Fruit fly (Drosophila melanogaster) whole organism, embryonic: ENCODE data around the gene SLC5A11.
A peak's percentile ranks its signal among the peaks of the same experiment; 100 is the strongest.

Experiments used
- CG12236 ChIP-seq: fragments of 200-800 bp; sonication (Bioruptor generic); optimal IDR thresholded peaks from 2 replicates; lab custom pipeline; 2016; ENCODE audit warnings: missing biosample characterization, missing genetic modification characterization
- CG1603 ChIP-seq: fragments of 200-800 bp; sonication (Bioruptor generic); optimal IDR thresholded peaks from 2 replicates; lab custom pipeline; 2019; ENCODE audit warnings: missing biosample characterization, mild to moderate bottlenecking, missing genetic modification characterization, moderate library complexity
- CG31441 ChIP-seq: fragments of 200-800 bp; sonication (Bioruptor generic); IDR thresholded peaks from 2 replicates; pipeline ENCODE4 v1.3.6; 2022; ENCODE audit warnings: missing biosample characterization, missing genetic modification characterization
- CG4328 ChIP-seq: fragments of 200-800 bp; sonication (Bioruptor generic); optimal IDR thresholded peaks from 3 replicates; lab custom pipeline; 2017; ENCODE audit warnings: missing biosample characterization, missing genetic modification reagents, missing genetic modification characterization
- CG6254 ChIP-seq: fragments of 200-800 bp; sonication (Bioruptor generic); optimal IDR thresholded peaks from 3 replicates; lab custom pipeline; 2017; ENCODE audit warnings: mild to moderate bottlenecking, missing biosample characterization, missing genetic modification reagents, missing genetic modification characterization
- Nf-YC ChIP-seq: fragments of 200-800 bp; optimal IDR thresholded peaks from 3 replicates; lab custom pipeline; 2019; ENCODE audit warnings: missing biosample characterization, mild to moderate bottlenecking, missing genetic modification characterization, moderate library complexity
- Opbp ChIP-seq: fragments of 200-800 bp; sonication (Bioruptor generic); IDR thresholded peaks from 3 replicates; pipeline ENCODE4 v1.3.6; 2022; ENCODE audit warnings: missing biosample characterization, missing genetic modification characterization; ENCODE audit not compliant: partially characterized antibody
- Xbp1 ChIP-seq: fragments of 200-800 bp; sonication (Bioruptor generic); optimal IDR thresholded peaks from 3 replicates; lab custom pipeline; 2016; ENCODE audit warnings: missing biosample characterization, mild to moderate bottlenecking, missing genetic modification characterization
- fd64A ChIP-seq: fragments of 200-800 bp; sonication (Bioruptor generic); optimal IDR thresholded peaks from 3 replicates; lab custom pipeline; 2018; ENCODE audit warnings: missing biosample characterization, mild to moderate bottlenecking, missing genetic modification characterization
- lbe ChIP-seq: fragments of 200-800 bp; sonication (Bioruptor generic); optimal IDR thresholded peaks from 2 replicates; lab custom pipeline; 2016; ENCODE audit warnings: missing biosample characterization, mild to moderate bottlenecking, missing genetic modification characterization
- nau ChIP-seq: fragments of 200-800 bp; sonication (Bioruptor generic); optimal IDR thresholded peaks from 3 replicates; lab custom pipeline; 2017; ENCODE audit warnings: missing biosample characterization, mild to moderate bottlenecking, missing genetic modification characterization, missing genetic modification reagents
- nom ChIP-seq: fragments of 200-800 bp; sonication (Bioruptor generic); optimal IDR thresholded peaks from 2 replicates; lab custom pipeline; 2017; ENCODE audit warnings: missing biosample characterization, missing genetic modification characterization, mild to moderate bottlenecking, moderate library complexity, missing genetic modification reagents
- tna ChIP-seq: fragments of 200-800 bp; sonication (Bioruptor generic); IDR thresholded peaks from 2 replicates; pipeline ENCODE4 v1.3.6; 2022; ENCODE audit warnings: missing biosample characterization, missing genetic modification characterization; ENCODE audit not compliant: partially characterized antibody
- trem ChIP-seq: fragments of 200-800 bp; optimal IDR thresholded peaks from 3 replicates; lab custom pipeline; 2019; ENCODE audit warnings: missing biosample characterization, mild to moderate bottlenecking, missing genetic modification characterization, moderate library complexity

DNA sequence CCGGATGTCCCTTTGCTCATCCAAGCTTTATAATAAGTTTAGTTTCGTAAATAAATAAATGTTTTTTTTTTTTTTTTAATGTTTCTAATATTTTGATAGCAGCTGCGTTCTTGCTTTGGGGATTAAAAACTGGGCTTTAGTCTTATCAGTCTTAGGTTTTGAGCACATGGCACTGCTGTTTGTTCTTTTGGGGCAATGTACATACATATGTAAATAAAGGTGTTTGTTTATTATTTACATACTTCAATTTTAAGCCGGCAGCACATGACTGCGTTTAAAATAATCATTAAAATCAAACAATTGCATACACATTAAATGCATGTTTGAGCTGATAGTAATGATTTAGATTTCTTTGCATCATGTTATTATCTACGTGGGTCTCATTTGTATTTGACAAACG lies 40.7 kb downstream of the SLC5A11 start:
- TF ChIP-seq CG4328 (GFP tag; lab: Kevin White, UChicago), result peak; percentile 50
- TF ChIP-seq tna (GFP tag; lab: Robert Waterston, UW), result no peak
- peak; percentile 23 for TF ChIP-seq Nf-YC (tag; lab: Kevin White, UChicago)
- peak; percentile 68 for TF ChIP-seq lbe (GFP tag; lab: Kevin White, UChicago)
- peak; percentile 58 for TF ChIP-seq Xbp1
- TF ChIP-seq CG6254 (GFP tag; lab: Kevin White, UChicago), result peak; percentile 90
- TF ChIP-seq CG12236 (GFP tag; lab: Kevin White, UChicago), result peak; percentile 85
- TF ChIP-seq Opbp (GFP tag; lab: Robert Waterston, UW), result no peak
- TF ChIP-seq nom (GFP tag; lab: Kevin White, UChicago), result no peak
- TF ChIP-seq nau (GFP tag; lab: Kevin White, UChicago), result peak; percentile 88
- peak; percentile 62 for TF ChIP-seq trem (tag; lab: Kevin White, UChicago)
- TF ChIP-seq CG1603 (tag; lab: Kevin White, UChicago), result peak; percentile 87
- peak; percentile 92 for TF ChIP-seq fd64A (GFP tag; lab: Kevin White, UChicago)
- TF ChIP-seq CG31441, result peak; percentile 87
